Fruit fly (Drosophila melanogaster) whole organism, adult: ENCODE measurements around the gene CG2983.
A peak's percentile ranks its signal among the peaks of the same experiment; 100 is the strongest.

ENCODE experiments used
- CG11617 ChIP-seq: fragments of 200-800 bp; sonication (Bioruptor generic); optimal IDR thresholded peaks from 2 replicates; lab custom pipeline; 2017; ENCODE audit warnings: mild to moderate bottlenecking, missing biosample characterization, missing genetic modification reagents, missing genetic modification characterization
- CG12768 ChIP-seq: fragments of 200-800 bp; sonication (Bioruptor generic); optimal IDR thresholded peaks from 2 replicates; lab custom pipeline; 2017; ENCODE audit warnings: missing biosample characterization, missing genetic modification characterization, mild to moderate bottlenecking, moderate library complexity, missing genetic modification reagents
- CG14711 ChIP-seq: fragments of 200-800 bp; sonication (Bioruptor generic); optimal IDR thresholded peaks from 2 replicates; lab custom pipeline; 2018; ENCODE audit warnings: missing biosample characterization, mild to moderate bottlenecking, missing genetic modification characterization, moderate library complexity
- CG1620 ChIP-seq: fragments of 200-800 bp; sonication (Bioruptor generic); optimal IDR thresholded peaks from 2 replicates; lab custom pipeline; 2016; ENCODE audit warnings: missing biosample characterization, missing genetic modification characterization
- CG33017 ChIP-seq: fragments of 200-800 bp; sonication (Bioruptor generic); optimal IDR thresholded peaks from 2 replicates; lab custom pipeline; 2018; ENCODE audit warnings: missing biosample characterization, mild to moderate bottlenecking, missing genetic modification characterization, moderate library complexity
- CG5204 ChIP-seq: fragments of 200-800 bp; sonication (Bioruptor generic); optimal IDR thresholded peaks from 2 replicates; lab custom pipeline; 2016; ENCODE audit warnings: missing biosample characterization, missing genetic modification characterization
- CG7045 ChIP-seq: fragments of 200-800 bp; sonication (Bioruptor generic); optimal IDR thresholded peaks from 2 replicates; lab custom pipeline; 2017; ENCODE audit warnings: missing biosample characterization, mild to moderate bottlenecking, missing genetic modification characterization
- CG7101 ChIP-seq: fragments of 200-800 bp; sonication (Bioruptor generic); optimal IDR thresholded peaks from 2 replicates; lab custom pipeline; 2018; ENCODE audit warnings: missing biosample characterization, mild to moderate bottlenecking, missing genetic modification characterization, moderate library complexity
- Clk ChIP-seq: fragments of 200-800 bp; sonication (Bioruptor generic); optimal IDR thresholded peaks from 2 replicates; lab custom pipeline; 2017; ENCODE audit warnings: missing biosample characterization, missing genetic modification characterization
- Crg-1 ChIP-seq: fragments of 200-800 bp; sonication (Bioruptor generic); optimal IDR thresholded peaks from 2 replicates; lab custom pipeline; 2016; ENCODE audit warnings: missing biosample characterization, missing genetic modification characterization
- Hr96 ChIP-seq: fragments of 200-800 bp; sonication (Bioruptor generic); optimal IDR thresholded peaks from 2 replicates; lab custom pipeline; 2016; ENCODE audit warnings: missing biosample characterization, missing genetic modification characterization
- Mnt ChIP-seq: fragments of 200-800 bp; sonication (Bioruptor generic); optimal IDR thresholded peaks from 2 replicates; lab custom pipeline; 2016; ENCODE audit warnings: missing biosample characterization, mild to moderate bottlenecking, missing genetic modification characterization
- bab1 ChIP-seq: fragments of 200-800 bp; sonication (Bioruptor generic); optimal IDR thresholded peaks from 3 replicates; lab custom pipeline; 2019; ENCODE audit warnings: missing biosample characterization, mild to moderate bottlenecking, missing genetic modification characterization, moderate library complexity
- cic ChIP-seq: fragments of 200-800 bp; sonication (Bioruptor generic); optimal IDR thresholded peaks from 2 replicates; lab custom pipeline; 2017; ENCODE audit warnings: missing biosample characterization, mild to moderate bottlenecking, missing genetic modification characterization, moderate library complexity
- cnc ChIP-seq, 2 experiments: fragments of >200 bp; optimal IDR thresholded peaks; 2 replicates each; lab custom pipeline; 2017
- kay ChIP-seq: fragments of 200-800 bp; sonication (Bioruptor generic); peaks from one replicate; lab custom pipeline; 2016; ENCODE audit warnings: missing biosample characterization, missing genetic modification characterization, borderline replicate concordance
- ovo ChIP-seq: fragments of 200-800 bp; sonication (Bioruptor generic); optimal IDR thresholded peaks from 2 replicates; lab custom pipeline; 2016; ENCODE audit warnings: missing biosample characterization, missing genetic modification characterization
- pad ChIP-seq: fragments of 200-800 bp; sonication (Bioruptor generic); optimal IDR thresholded peaks from 3 replicates; lab custom pipeline; 2017; ENCODE audit warnings: missing biosample characterization, missing genetic modification characterization, mild to moderate bottlenecking, moderate library complexity, missing genetic modification reagents
- tj ChIP-seq: fragments of 200-800 bp; sonication (Bioruptor generic); optimal IDR thresholded peaks from 3 replicates; lab custom pipeline; 2017; ENCODE audit warnings: missing biosample characterization, mild to moderate bottlenecking, missing genetic modification characterization, moderate library complexity
- toe ChIP-seq: fragments of 200-800 bp; sonication (Bioruptor generic); optimal IDR thresholded peaks from 2 replicates; lab custom pipeline; 2016; ENCODE audit warnings: missing biosample characterization, missing genetic modification characterization

The CG2983 gene

dm6 chr2L:2847112-2847682, at the start of gene CG2983, which contains the start of gene CG3117:
Gene CG2983 (plus strand): TSS chr2L:2847632.
Gene CG3117 (minus strand): TSS chr2L:2847212.
- TF ChIP-seq CG1620 (GFP tag; lab: Kevin White, UChicago) (no peak), pad (no peak), bab1 (GFP tag; lab: Kevin White, UChicago) (no peak), cic (no peak), ovo (GFP tag; lab: Kevin White, UChicago) (no peak), Crg-1 (GFP tag; lab: Kevin White, UChicago) (no peak), toe (GFP tag; lab: Kevin White, UChicago) (no peak), CG7101 (no peak), CG11617 (GFP tag; lab: Kevin White, UChicago) (no peak), Hr96 (GFP tag; lab: Kevin White, UChicago) (no peak), tj (GFP tag; lab: Kevin White, UChicago) (no peak), CG5204 (GFP tag; lab: Kevin White, UChicago) (no peak), kay (GFP tag; lab: Kevin White, UChicago) (no peak), CG12768 (GFP tag; lab: Kevin White, UChicago) (no peak), Clk (GFP tag; lab: Kevin White, UChicago) (no peak), Mnt (GFP tag; lab: Kevin White, UChicago) (no peak), CG14711 (no peak), CG7045 (no peak), cnc (optimal IDR thresholded peaks at IDR 0.05; lab: Kevin White, UChicago) (no peak), CG33017 (no peak)

dm6 chr2L:2799909-2800478, 47.4 kb upstream of the CG2983 start, which contains the start of gene Syt1:
Gene Syt1 (minus strand): TSS chr2L:2799979.
- no peak for TF ChIP-seq cic
- TF ChIP-seq pad: peak; percentile 91
- no peak for TF ChIP-seq Crg-1 (GFP tag; lab: Kevin White, UChicago)
- no peak for TF ChIP-seq CG11617 (GFP tag; lab: Kevin White, UChicago)
- no peak for TF ChIP-seq bab1 (GFP tag; lab: Kevin White, UChicago)

dm6 chr2L:2800956-2801776, 46.3 kb upstream of the CG2983 start:
- TF ChIP-seq ovo (GFP tag; lab: Kevin White, UChicago) (no peak), Hr96 (GFP tag; lab: Kevin White, UChicago) (no peak), Crg-1 (GFP tag; lab: Kevin White, UChicago) (no peak), toe (GFP tag; lab: Kevin White, UChicago) (no peak), CG11617 (GFP tag; lab: Kevin White, UChicago) (no peak), cic (no peak), kay (GFP tag; lab: Kevin White, UChicago) (no peak), CG1620 (GFP tag; lab: Kevin White, UChicago) (no peak), Clk (GFP tag; lab: Kevin White, UChicago) (no peak), CG33017 (no peak), CG14711 (no peak)

- TF ChIP-seq CG14711 (no peak), CG7045 (no peak), Hr96 (GFP tag; lab: Kevin White, UChicago) (no peak), toe (GFP tag; lab: Kevin White, UChicago) (no peak), CG1620 (GFP tag; lab: Kevin White, UChicago) (no peak), Clk (GFP tag; lab: Kevin White, UChicago) (no peak), tj (GFP tag; lab: Kevin White, UChicago) (no peak), Crg-1 (GFP tag; lab: Kevin White, UChicago) (no peak), kay (GFP tag; lab: Kevin White, UChicago) (no peak), cnc (optimal IDR thresholded peaks at IDR 0.05; lab: Kevin White, UChicago) (no peak), cic (no peak), CG5204 (GFP tag; lab: Kevin White, UChicago) (no peak), CG11617 (GFP tag; lab: Kevin White, UChicago) (no peak), CG12768 (GFP tag; lab: Kevin White, UChicago) (no peak), Mnt (GFP tag; lab: Kevin White, UChicago) (no peak), ovo (GFP tag; lab: Kevin White, UChicago) (no peak)
Observed at dm6 chr2L:2802527-2802926, 44.9 kb upstream of the CG2983 start.

- TF ChIP-seq kay (GFP tag; lab: Kevin White, UChicago) (peak; percentile 36), CG7101 (no peak), CG14711 (no peak), toe (GFP tag; lab: Kevin White, UChicago) (no peak), CG33017 (no peak), CG5204 (GFP tag; lab: Kevin White, UChicago) (no peak), CG11617 (GFP tag; lab: Kevin White, UChicago) (no peak), CG7045 (no peak), tj (GFP tag; lab: Kevin White, UChicago) (no peak), pad (no peak), Crg-1 (GFP tag; lab: Kevin White, UChicago) (no peak), CG12768 (GFP tag; lab: Kevin White, UChicago) (peak; percentile 42), bab1 (GFP tag; lab: Kevin White, UChicago) (no peak), Mnt (GFP tag; lab: Kevin White, UChicago) (peak; percentile 18), cic (peak; percentile 7), CG1620 (GFP tag; lab: Kevin White, UChicago) (no peak), cnc (optimal IDR thresholded peaks at IDR 0.05; lab: Kevin White, UChicago) (no peak), Clk (GFP tag; lab: Kevin White, UChicago) (no peak), Hr96 (GFP tag; lab: Kevin White, UChicago) (no peak), ovo (GFP tag; lab: Kevin White, UChicago) (no peak)
Observed at dm6 chr2L:2804634-2805311, 42.7 kb upstream of the CG2983 start, which contains the start of gene daw. Gene daw (plus strand): TSS chr2L:2805261.
